Fruit fly (Drosophila melanogaster): ENCODE results near the gene CG32756.

Gene CG32756

dm6 chrX:5926718-5927117, 18.8 kb upstream of the CG32756 start (continued):
- TF ChIP-seq CG6276 (GFP tag; optimal IDR thresholded peaks at IDR 0.05) (peak; percentile 54), svp (GFP tag) (peak; percentile 63), achi (GFP tag; optimal IDR thresholded peaks at IDR 0.05) (peak; percentile 74), Ets96B (tag; optimal IDR thresholded peaks at IDR 0.05) (peak; percentile 68), lz (GFP tag; optimal IDR thresholded peaks at IDR 0.05) (peak; percentile 46), Sox15 (GFP tag; optimal IDR thresholded peaks at IDR 0.05) (peak; percentile 50), fkh (GFP tag; optimal IDR thresholded peaks at IDR 0.05) (no peak), CG8319 (GFP tag; optimal IDR thresholded peaks at IDR 0.05) (peak; percentile 47), spab (GFP tag; optimal IDR thresholded peaks at IDR 0.05) (peak; percentile 53), Sox102F (GFP tag; optimal IDR thresholded peaks at IDR 0.05) (peak; percentile 50), CG6792 (GFP tag; optimal IDR thresholded peaks at IDR 0.05) (peak; percentile 74), CG8632 (GFP tag; optimal IDR thresholded peaks at IDR 0.05) (peak; percentile 50), fd85E (GFP tag; optimal IDR thresholded peaks at IDR 0.05) (no peak), OdsH (GFP tag; optimal IDR thresholded peaks at IDR 0.05) (peak; percentile 80), topi (GFP tag; optimal IDR thresholded peaks at IDR 0.05) (peak; percentile 65), Lpt (GFP tag; optimal IDR thresholded peaks at IDR 0.05) (peak; percentile 58), CG3919 (GFP tag; optimal IDR thresholded peaks at IDR 0.05) (peak; percentile 73)

- peak; percentile 75 for TF ChIP-seq CG3032 (tag; optimal IDR thresholded peaks at IDR 0.05)
- peak; percentile 31 for TF ChIP-seq CG16779 (tag; optimal IDR thresholded peaks at IDR 0.05)
- no peak for TF ChIP-seq fkh (GFP tag; optimal IDR thresholded peaks at IDR 0.05)
- peak; percentile 16 for TF ChIP-seq fd85E (GFP tag; optimal IDR thresholded peaks at IDR 0.05)
- no peak for TF ChIP-seq Eip93F (GFP tag; optimal IDR thresholded peaks at IDR 0.05)
- TF ChIP-seq Hr38 (GFP tag; optimal IDR thresholded peaks at IDR 0.05), result no peak
- peak; percentile 64 for TF ChIP-seq dac (GFP tag; optimal IDR thresholded peaks at IDR 0.05)
- TF ChIP-seq pdm3 (GFP tag; optimal IDR thresholded peaks at IDR 0.05), result peak; percentile 87
- peak; percentile 82 for TF ChIP-seq cyc (GFP tag; optimal IDR thresholded peaks at IDR 0.05)
- TF ChIP-seq CG11294 (GFP tag; IDR thresholded peaks at IDR 0.05), result peak; percentile 53; the same call in 1 of the 2 replicates
- TF ChIP-seq CG6276 (GFP tag; optimal IDR thresholded peaks at IDR 0.05), result peak; percentile 64
- TF ChIP-seq CG10669 (GFP tag; optimal IDR thresholded peaks at IDR 0.05), result peak; percentile 75
- peak; percentile 85 for TF ChIP-seq eg (GFP tag; IDR thresholded peaks at IDR 0.05)
- TF ChIP-seq CG8319 (GFP tag; optimal IDR thresholded peaks at IDR 0.05), result peak; percentile 48
- peak; percentile 74 for TF ChIP-seq acj6 (GFP tag; optimal IDR thresholded peaks at IDR 0.05)
- peak; percentile 86 for TF ChIP-seq svp (GFP tag)
- peak; percentile 76 for TF ChIP-seq topi (GFP tag; optimal IDR thresholded peaks at IDR 0.05)
- TF ChIP-seq Ets96B (tag; optimal IDR thresholded peaks at IDR 0.05), result peak; percentile 80
- peak; percentile 79 for TF ChIP-seq Hr39 (GFP tag; optimal IDR thresholded peaks at IDR 0.05)
- TF ChIP-seq CG15336 (GFP tag; IDR thresholded peaks at IDR 0.05), result peak; percentile 90
- peak; percentile 50 for TF ChIP-seq spab (GFP tag; optimal IDR thresholded peaks at IDR 0.05)
- TF ChIP-seq salr (GFP tag; optimal IDR thresholded peaks at IDR 0.05), result peak; percentile 56 to 80
- peak; percentile 59 for TF ChIP-seq CG11902 (GFP tag; optimal IDR thresholded peaks at IDR 0.05)
- TF ChIP-seq CG34406 (GFP tag; optimal IDR thresholded peaks at IDR 0.05), result peak; percentile 54
- TF ChIP-seq CG9139 (GFP tag; optimal IDR thresholded peaks at IDR 0.05), result peak; percentile 22
- peak; percentile 60 for TF ChIP-seq Sox102F (GFP tag; optimal IDR thresholded peaks at IDR 0.05)
- no peak for TF ChIP-seq Blimp-1 (GFP tag; optimal IDR thresholded peaks at IDR 0.05)
- TF ChIP-seq CG6163 (GFP tag; IDR thresholded peaks at IDR 0.05), result peak; percentile 90
- peak; percentile 54 for TF ChIP-seq CG4318 (GFP tag; optimal IDR thresholded peaks at IDR 0.05)
- TF ChIP-seq CG3919 (GFP tag; optimal IDR thresholded peaks at IDR 0.05), result peak; percentile 88
- TF ChIP-seq vri (GFP tag; optimal IDR thresholded peaks at IDR 0.05), result peak; percentile 28
- peak; percentile 71 for TF ChIP-seq CG6792 (GFP tag; optimal IDR thresholded peaks at IDR 0.05)
- peak; percentile 78 for TF ChIP-seq achi (GFP tag; optimal IDR thresholded peaks at IDR 0.05)
- TF ChIP-seq Gug (GFP tag; IDR thresholded peaks at IDR 0.05), result peak; percentile 71
- TF ChIP-seq CG8119 (GFP tag; IDR thresholded peaks at IDR 0.05), result peak; percentile 88
- TF ChIP-seq CG7368 (GFP tag; optimal IDR thresholded peaks at IDR 0.05), result peak; percentile 68
- peak; percentile 69 for TF ChIP-seq CG1621 (tag; optimal IDR thresholded peaks at IDR 0.05)
- peak; percentile 40 for TF ChIP-seq Ets21C (GFP tag; optimal IDR thresholded peaks at IDR 0.05)
- TF ChIP-seq fd59A (GFP tag; optimal IDR thresholded peaks at IDR 0.05), result peak; percentile 65
- TF ChIP-seq Smox (GFP tag; optimal IDR thresholded peaks at IDR 0.05), result peak; percentile 66
- TF ChIP-seq Hr4 (GFP tag; optimal IDR thresholded peaks at IDR 0.05), result peak; percentile 78
- TF ChIP-seq CG8632 (GFP tag; optimal IDR thresholded peaks at IDR 0.05), result peak; percentile 71
- peak; percentile 69 for TF ChIP-seq CG31627 (GFP tag; optimal IDR thresholded peaks at IDR 0.05)
- TF ChIP-seq OdsH (GFP tag; optimal IDR thresholded peaks at IDR 0.05), result peak; percentile 78
These were observed 13.0 kb upstream of the CG32756 start for dm6 chrX:5932345-5932995.

All from whole organism, prepupa.